Fruit fly (Drosophila melanogaster): Measurements from ENCODE around the gene CG32639.
A peak's percentile ranks its signal among the peaks of the same experiment; 100 is the strongest.

The CG32639 gene

dm6 chrX:13277580-13278467 lies 41.5 kb upstream of the CG32639 start (continued):
- TF ChIP-seq esn (GFP tag; optimal IDR thresholded peaks at IDR 0.05) (peak; percentile 49), CG34406 (GFP tag; optimal IDR thresholded peaks at IDR 0.05) (peak; percentile 62), lz (GFP tag; optimal IDR thresholded peaks at IDR 0.05) (peak; percentile 56), CG15336 (GFP tag; IDR thresholded peaks at IDR 0.05) (peak; percentile 69), Eip75B (GFP tag; optimal IDR thresholded peaks at IDR 0.05) (peak; percentile 9), fkh (GFP tag; optimal IDR thresholded peaks at IDR 0.05) (no peak), Smox (GFP tag; optimal IDR thresholded peaks at IDR 0.05) (peak; percentile 55), fd85E (GFP tag; optimal IDR thresholded peaks at IDR 0.05) (no peak), Hr39 (GFP tag; optimal IDR thresholded peaks at IDR 0.05) (peak; percentile 54), CG6276 (GFP tag; optimal IDR thresholded peaks at IDR 0.05) (peak; percentile 48), Eip93F (GFP tag; optimal IDR thresholded peaks at IDR 0.05) (peak; percentile 27), CG10631 (GFP tag; optimal IDR thresholded peaks at IDR 0.05) (peak; percentile 51), Sox102F (GFP tag; optimal IDR thresholded peaks at IDR 0.05) (peak; percentile 62), topi (GFP tag; optimal IDR thresholded peaks at IDR 0.05) (peak; percentile 76), cyc (GFP tag; optimal IDR thresholded peaks at IDR 0.05) (peak; percentile 74), CG6163 (GFP tag; IDR thresholded peaks at IDR 0.05) (peak; percentile 78), Eip78C (GFP tag) (peak; percentile 90), spab (GFP tag; optimal IDR thresholded peaks at IDR 0.05) (peak; percentile 47), CG10669 (GFP tag; optimal IDR thresholded peaks at IDR 0.05) (peak; percentile 54), net (GFP tag; optimal IDR thresholded peaks at IDR 0.05) (peak; percentile 52), Hr4 (GFP tag; optimal IDR thresholded peaks at IDR 0.05) (peak; percentile 41), salr (GFP tag; optimal IDR thresholded peaks at IDR 0.05) (peak in 1 of 2 experiments; percentile 21), CG11294 (GFP tag; IDR thresholded peaks at IDR 0.05) (peak; percentile 20; the same call in 1 of the 2 replicates), pdm3 (GFP tag; optimal IDR thresholded peaks at IDR 0.05) (peak; percentile 28), CG4318 (GFP tag; optimal IDR thresholded peaks at IDR 0.05) (peak; percentile 5), acj6 (GFP tag; optimal IDR thresholded peaks at IDR 0.05) (peak; percentile 42), achi (GFP tag; optimal IDR thresholded peaks at IDR 0.05) (peak; percentile 5), Hr38 (GFP tag; optimal IDR thresholded peaks at IDR 0.05) (no peak), vri (GFP tag; optimal IDR thresholded peaks at IDR 0.05) (peak; percentile 48), Gug (GFP tag; IDR thresholded peaks at IDR 0.05) (peak; percentile 53; the same call in 1 of the 2 replicates), CG11902 (GFP tag; optimal IDR thresholded peaks at IDR 0.05) (peak; percentile 52), dac (GFP tag; optimal IDR thresholded peaks at IDR 0.05) (no peak), CG1621 (tag; optimal IDR thresholded peaks at IDR 0.05) (peak; percentile 9), CG11762 (GFP tag; optimal IDR thresholded peaks at IDR 0.05; ENCODE audit: insufficient read depth) (peak; percentile 6), dsx (GFP tag; optimal IDR thresholded peaks at IDR 0.05; ENCODE audit: poor library complexity, severe bottlenecking) (peak; percentile 29)

dm6 chrX:13277148-13277547 lies 40.8 kb upstream of the CG32639 start:
- peak; percentile 8 for TF ChIP-seq Eip78C (GFP tag)
- no peak for TF ChIP-seq Smox (GFP tag; optimal IDR thresholded peaks at IDR 0.05)

DNA sequence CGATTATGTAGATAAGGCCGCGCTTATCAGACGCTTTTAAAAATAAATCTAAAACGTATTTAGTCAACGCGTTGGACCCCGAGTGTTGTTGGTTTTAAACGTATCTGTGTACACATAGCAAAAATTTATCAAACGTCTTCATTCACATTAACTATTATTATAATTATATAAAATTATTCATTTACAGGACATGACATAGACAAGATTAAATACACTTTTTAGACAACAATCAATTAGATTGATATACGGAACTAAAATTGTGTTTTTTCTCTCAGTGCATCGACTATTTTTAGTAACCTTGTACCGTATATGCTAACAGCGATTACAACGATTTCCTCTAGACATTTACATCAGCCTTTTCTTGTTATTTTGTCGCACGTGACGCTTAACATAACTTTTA lies 40.3 kb upstream of the CG32639 start:
- TF ChIP-seq topi (GFP tag; optimal IDR thresholded peaks at IDR 0.05) (peak; percentile 45), spab (GFP tag; optimal IDR thresholded peaks at IDR 0.05) (peak; percentile 25), CG3032 (tag; optimal IDR thresholded peaks at IDR 0.05) (peak; percentile 46), CG11762 (GFP tag; optimal IDR thresholded peaks at IDR 0.05; ENCODE audit: insufficient read depth) (peak; percentile 35), CG1621 (tag; optimal IDR thresholded peaks at IDR 0.05) (peak; percentile 32), CG32006 (GFP tag; optimal IDR thresholded peaks at IDR 0.05) (peak; percentile 65), CG6276 (GFP tag; optimal IDR thresholded peaks at IDR 0.05) (peak; percentile 27), OdsH (GFP tag; optimal IDR thresholded peaks at IDR 0.05) (peak; percentile 48), Sox102F (GFP tag; optimal IDR thresholded peaks at IDR 0.05) (no peak), Eip93F (GFP tag; optimal IDR thresholded peaks at IDR 0.05) (no peak), Gug (GFP tag; IDR thresholded peaks at IDR 0.05) (no peak), Eip78C (GFP tag) (peak; percentile 79), CG16779 (tag; optimal IDR thresholded peaks at IDR 0.05) (no peak), CG10669 (GFP tag; optimal IDR thresholded peaks at IDR 0.05) (peak; percentile 40), Met (GFP tag; optimal IDR thresholded peaks at IDR 0.05) (no peak), dsx (GFP tag; optimal IDR thresholded peaks at IDR 0.05; ENCODE audit: poor library complexity, severe bottlenecking) (peak; percentile 42), fd59A (GFP tag; optimal IDR thresholded peaks at IDR 0.05) (peak; percentile 9), CG6792 (GFP tag; optimal IDR thresholded peaks at IDR 0.05) (peak; percentile 40), svp (GFP tag) (peak; percentile 37), Ets96B (tag; optimal IDR thresholded peaks at IDR 0.05) (peak; percentile 40), CG8319 (GFP tag; optimal IDR thresholded peaks at IDR 0.05) (peak; percentile 4), Sox15 (GFP tag; optimal IDR thresholded peaks at IDR 0.05) (no peak), CG15336 (GFP tag; IDR thresholded peaks at IDR 0.05) (peak; percentile 73), vri (GFP tag; optimal IDR thresholded peaks at IDR 0.05) (no peak)
